Fruit fly (Drosophila melanogaster) whole organism, wandering third instar larva: Measurements from ENCODE around the gene CSN8.

Experiments
- CG32264 ChIP-seq: fragments of 200-800 bp; sonication (Bioruptor generic); optimal IDR thresholded peaks from 2 replicates; lab custom pipeline; 2016; ENCODE audit warnings: missing biosample characterization, missing genetic modification characterization
- br ChIP-seq: fragments of 200-800 bp; sonication (Bioruptor generic); optimal IDR thresholded peaks from 2 replicates; lab custom pipeline; 2016; ENCODE audit warnings: missing biosample characterization, missing genetic modification characterization

- no peak for TF ChIP-seq br (GFP tag; lab: Kevin White, UChicago)
- TF ChIP-seq CG32264: no peak
Observed at dm6 chr2L:8385849-8386248, 21.2 kb downstream of the CSN8 start.
